Fruit fly (Drosophila melanogaster) whole organism, embryonic: ENCODE data around the gene CG13088.
A peak's percentile ranks its signal among the peaks of the same experiment; 100 is the strongest.

Experiments
- BEAF-32 ChIP-seq: fragments of 200-800 bp; sonication (Bioruptor generic); optimal IDR thresholded peaks from 3 replicates; lab custom pipeline; 2017; ENCODE audit warnings: missing biosample characterization, missing genetic modification characterization, mild to moderate bottlenecking, moderate library complexity, missing genetic modification reagents
- Bteb2 ChIP-seq: fragments of 200-800 bp; sonication (Bioruptor generic); optimal IDR thresholded peaks from 2 replicates; lab custom pipeline; 2016; ENCODE audit warnings: missing biosample characterization, missing genetic modification characterization
- CG11085 ChIP-seq: fragments of 200-800 bp; sonication (Bioruptor generic); IDR thresholded peaks from 2 replicates; pipeline ENCODE4 v1.3.6; 2022; ENCODE audit warnings: missing biosample characterization, missing genetic modification characterization
- CG11247 ChIP-seq: fragments of 200-800 bp; sonication (Bioruptor generic); IDR thresholded peaks from 2 replicates; pipeline ENCODE4 v1.3.6; 2022; ENCODE audit warnings: missing biosample characterization, missing genetic modification characterization
- CG11695 ChIP-seq: fragments of 200-800 bp; sonication (Bioruptor generic); IDR thresholded peaks from 3 replicates; pipeline ENCODE4 v1.3.6; 2022; ENCODE audit warnings: missing biosample characterization, missing genetic modification characterization
- CG12071 ChIP-seq: fragments of 200-800 bp; sonication (Bioruptor generic); optimal IDR thresholded peaks from 3 replicates; lab custom pipeline; 2018; ENCODE audit warnings: missing biosample characterization, mild to moderate bottlenecking, missing genetic modification characterization
- CG14667 ChIP-seq: fragments of 200-800 bp; sonication (Bioruptor generic); IDR thresholded peaks from 2 replicates; pipeline ENCODE4 v1.3.6; 2022; ENCODE audit warnings: missing biosample characterization, missing genetic modification characterization
- CG14860 ChIP-seq: fragments of 200-800 bp; sonication (Bioruptor generic); IDR thresholded peaks from 3 replicates; pipeline ENCODE4 v1.3.6; 2022; ENCODE audit warnings: missing biosample characterization, missing genetic modification characterization; ENCODE audit not compliant: partially characterized antibody
- CG1529 ChIP-seq: fragments of 200-800 bp; sonication (Bioruptor generic); optimal IDR thresholded peaks from 3 replicates; lab custom pipeline; 2018; ENCODE audit warnings: missing biosample characterization, missing genetic modification characterization
- CG15514 ChIP-seq: fragments of 200-800 bp; sonication (Bioruptor generic); optimal IDR thresholded peaks from 3 replicates; lab custom pipeline; 2017; ENCODE audit warnings: missing biosample characterization, missing genetic modification characterization, mild to moderate bottlenecking, moderate library complexity, missing genetic modification reagents
- CG17328 ChIP-seq: fragments of 200-800 bp; sonication (Bioruptor generic); IDR thresholded peaks from 2 replicates; pipeline ENCODE4 v1.3.6; 2022; ENCODE audit warnings: missing biosample characterization, missing genetic modification characterization
- CG2199 ChIP-seq: fragments of 200-800 bp; sonication (Bioruptor generic); IDR thresholded peaks from 3 replicates; pipeline ENCODE4 v1.3.6; 2022; ENCODE audit warnings: missing biosample characterization, missing genetic modification characterization
- CG30020 ChIP-seq: fragments of 200-800 bp; optimal IDR thresholded peaks from 2 replicates; lab custom pipeline; 2019; ENCODE audit warnings: missing biosample characterization, mild to moderate bottlenecking, missing genetic modification characterization, moderate library complexity
- CG3281 ChIP-seq: fragments of 200-800 bp; sonication (Bioruptor generic); optimal IDR thresholded peaks from 3 replicates; lab custom pipeline; 2017; ENCODE audit warnings: missing biosample characterization, mild to moderate bottlenecking, missing genetic modification characterization
- CG34224 ChIP-seq: fragments of 200-800 bp; sonication (Bioruptor generic); IDR thresholded peaks from 3 replicates; pipeline ENCODE4 v1.3.6; 2022; ENCODE audit warnings: missing biosample characterization, missing genetic modification characterization; ENCODE audit not compliant: partially characterized antibody
- CG6765 ChIP-seq: fragments of 200-800 bp; sonication (Bioruptor generic); optimal IDR thresholded peaks from 3 replicates; lab custom pipeline; 2017; ENCODE audit warnings: missing biosample characterization, mild to moderate bottlenecking, missing genetic modification characterization
- CG7556 ChIP-seq: fragments of 200-800 bp; sonication (Bioruptor generic); optimal IDR thresholded peaks from 2 replicates; lab custom pipeline; 2017; ENCODE audit warnings: missing biosample characterization, mild to moderate bottlenecking, missing genetic modification characterization
- CG7786 ChIP-seq: fragments of 200-800 bp; sonication (Bioruptor generic); optimal IDR thresholded peaks from 2 replicates; lab custom pipeline; 2016; ENCODE audit warnings: missing biosample characterization, missing genetic modification characterization
- CG7839 ChIP-seq: fragments of 200-800 bp; sonication (Bioruptor generic); optimal IDR thresholded peaks from 3 replicates; lab custom pipeline; 2018; ENCODE audit warnings: missing biosample characterization, mild to moderate bottlenecking, missing genetic modification characterization, moderate library complexity
- CG7963 ChIP-seq: fragments of 200-800 bp; sonication (Bioruptor generic); IDR thresholded peaks from 3 replicates; pipeline ENCODE4 v1.3.6; 2022; ENCODE audit warnings: missing biosample characterization, missing genetic modification characterization; ENCODE audit not compliant: partially characterized antibody
- CG8281 ChIP-seq: fragments of 200-800 bp; sonication (Bioruptor generic); optimal IDR thresholded peaks from 2 replicates; lab custom pipeline; 2018; ENCODE audit warnings: missing biosample characterization, mild to moderate bottlenecking, missing genetic modification characterization, moderate library complexity
- CG9797 ChIP-seq: fragments of 200-800 bp; sonication (Bioruptor generic); optimal IDR thresholded peaks from 3 replicates; lab custom pipeline; 2018; ENCODE audit warnings: missing biosample characterization, mild to moderate bottlenecking, missing genetic modification characterization
- CHES-1-like ChIP-seq: fragments of 200-800 bp; sonication (Bioruptor generic); optimal IDR thresholded peaks from 2 replicates; lab custom pipeline; 2016; ENCODE audit warnings: missing biosample characterization, missing genetic modification characterization
- Ets97D ChIP-seq: fragments of 200-800 bp; sonication (Bioruptor generic); optimal IDR thresholded peaks from 3 replicates; lab custom pipeline; 2016; ENCODE audit warnings: missing biosample characterization, missing genetic modification characterization
- Max ChIP-seq: fragments of 200-800 bp; sonication (Bioruptor generic); optimal IDR thresholded peaks from 2 replicates; lab custom pipeline; 2016; ENCODE audit warnings: missing biosample characterization, mild to moderate bottlenecking, missing genetic modification characterization
- Six4 ChIP-seq: fragments of 200-800 bp; sonication (Bioruptor generic); optimal IDR thresholded peaks from 2 replicates; lab custom pipeline; 2016; ENCODE audit warnings: missing biosample characterization, missing genetic modification characterization
- Spps ChIP-seq: fragments of 200-800 bp; sonication (Bioruptor generic); optimal IDR thresholded peaks from 2 replicates; lab custom pipeline; 2018; ENCODE audit warnings: missing biosample characterization, mild to moderate bottlenecking, missing genetic modification characterization
- ab ChIP-seq: fragments of 200-800 bp; sonication (Bioruptor generic); optimal IDR thresholded peaks from 2 replicates; lab custom pipeline; 2016; ENCODE audit warnings: missing biosample characterization, missing genetic modification characterization
- ase ChIP-seq: fragments of 200-800 bp; sonication (Bioruptor generic); IDR thresholded peaks from 3 replicates; pipeline ENCODE4 v1.3.6; 2022; ENCODE audit warnings: missing biosample characterization, missing genetic modification characterization
- bsh ChIP-seq, 2 experiments: fragments of 200-800 bp; sonication (Bioruptor generic); optimal IDR thresholded peaks; 2 replicates each; lab custom pipeline; 2017 to 2018; ENCODE audit warnings: mild to moderate bottlenecking in 2 of 2, missing biosample characterization in 2 of 2, missing genetic modification characterization in 2 of 2, moderate library complexity in 1 of 2
- caup ChIP-seq: fragments of 200-800 bp; sonication (Bioruptor generic); optimal IDR thresholded peaks from 3 replicates; lab custom pipeline; 2017; ENCODE audit warnings: missing biosample characterization, mild to moderate bottlenecking, missing genetic modification characterization, moderate library complexity; ENCODE audit not compliant: severe bottlenecking
- cg ChIP-seq: fragments of 200-800 bp; sonication (Bioruptor generic); optimal IDR thresholded peaks from 3 replicates; lab custom pipeline; 2019; ENCODE audit warnings: missing biosample characterization, mild to moderate bottlenecking, missing genetic modification characterization, moderate library complexity
- crp ChIP-seq, 2 experiments: fragments of 200-800 bp; sonication (Bioruptor generic); optimal IDR thresholded peaks; 2 replicates in 1 of 2; 3 replicates in 1 of 2; lab custom pipeline; 2017; ENCODE audit warnings: missing biosample characterization in 2 of 2, missing genetic modification characterization in 2 of 2, mild to moderate bottlenecking in 1 of 2, moderate library complexity in 1 of 2
- cwo ChIP-seq: fragments of 200-800 bp; sonication (Bioruptor generic); optimal IDR thresholded peaks from 3 replicates; lab custom pipeline; 2017; ENCODE audit warnings: missing biosample characterization, missing genetic modification characterization, mild to moderate bottlenecking, moderate library complexity, missing genetic modification reagents
- dpn ChIP-seq, 2 experiments: fragments of 200-800 bp; sonication (Bioruptor generic); optimal IDR thresholded peaks; 3 replicates each; lab custom pipeline; 2016; ENCODE audit warnings: missing biosample characterization in 2 of 2, missing genetic modification characterization in 2 of 2
- fru ChIP-seq: fragments of >200 bp; optimal IDR thresholded peaks from 2 replicates; lab custom pipeline; 2017
- gem ChIP-seq: fragments of 200-800 bp; sonication (Bioruptor generic); optimal IDR thresholded peaks from 2 replicates; lab custom pipeline; 2019; ENCODE audit warnings: missing biosample characterization, mild to moderate bottlenecking, missing genetic modification characterization, moderate library complexity
- gfzf ChIP-seq: fragments of 200-800 bp; sonication (Bioruptor generic); optimal IDR thresholded peaks from 2 replicates; lab custom pipeline; 2016; ENCODE audit warnings: missing biosample characterization, mild to moderate bottlenecking, missing genetic modification characterization, moderate library complexity
- peb ChIP-seq: fragments of 200-800 bp; sonication (Bioruptor generic); IDR thresholded peaks from 2 replicates; pipeline ENCODE4 v1.3.6; 2022; ENCODE audit warnings: missing biosample characterization, missing genetic modification characterization
- pfk ChIP-seq: fragments of 200-800 bp; sonication (Bioruptor generic); optimal IDR thresholded peaks from 2 replicates; lab custom pipeline; 2018; ENCODE audit warnings: missing biosample characterization, mild to moderate bottlenecking, missing genetic modification characterization, moderate library complexity
- pnt ChIP-seq: fragments of 200-800 bp; sonication (Bioruptor generic); optimal IDR thresholded peaks from 3 replicates; lab custom pipeline; 2016; ENCODE audit warnings: missing biosample characterization, missing genetic modification characterization
- pros ChIP-seq: fragments of 200-800 bp; sonication (Bioruptor generic); optimal IDR thresholded peaks from 3 replicates; lab custom pipeline; 2019; ENCODE audit warnings: missing biosample characterization, mild to moderate bottlenecking, missing genetic modification characterization, moderate library complexity
- pum ChIP-seq: fragments of 200-800 bp; sonication (Bioruptor generic); optimal IDR thresholded peaks from 2 replicates; lab custom pipeline; 2016; ENCODE audit warnings: missing biosample characterization, missing genetic modification characterization
- rib ChIP-seq: fragments of 200-800 bp; sonication (Bioruptor generic); IDR thresholded peaks from 2 replicates; pipeline ENCODE4 v1.3.6; 2022; ENCODE audit warnings: missing biosample characterization, missing genetic modification characterization
- sna ChIP-seq: fragments of 200-800 bp; sonication (Bioruptor generic); IDR thresholded peaks from 2 replicates; pipeline ENCODE4 v1.3.6; 2022; ENCODE audit warnings: missing biosample characterization, missing genetic modification characterization; ENCODE audit not compliant: partially characterized antibody
- sqz ChIP-seq: fragments of 200-800 bp; sonication (Bioruptor generic); optimal IDR thresholded peaks from 3 replicates; lab custom pipeline; 2018; ENCODE audit warnings: missing biosample characterization, mild to moderate bottlenecking, missing genetic modification characterization
- stwl ChIP-seq: fragments of 200-800 bp; sonication (Bioruptor generic); optimal IDR thresholded peaks from 3 replicates; lab custom pipeline; 2018; ENCODE audit warnings: missing biosample characterization, mild to moderate bottlenecking, missing genetic modification characterization, moderate library complexity
- ttk ChIP-seq: fragments of 200-800 bp; sonication (Bioruptor generic); IDR thresholded peaks from 2 replicates; pipeline ENCODE4 v2.1.2; 2022; ENCODE audit warnings: missing biosample characterization, missing genetic modification characterization
- tup ChIP-seq: fragments of 200-800 bp; sonication (Bioruptor generic); optimal IDR thresholded peaks from 2 replicates; lab custom pipeline; 2016; ENCODE audit warnings: missing biosample characterization, mild to moderate bottlenecking, missing genetic modification characterization, moderate library complexity

Gene CG13088

dm6 chr2L:8514748-8515147 is 26.0 kb downstream of the CG13088 start, which contains the start of the genes CG13097 and PIG-U (continued):
- TF ChIP-seq CG7963 (GFP tag; lab: Robert Waterston, UW) (peak; percentile 78; the same call in 2 of the 3 replicates), cg (GFP tag; lab: Kevin White, UChicago) (no peak), CG6765 (peak; percentile 57), ab (GFP tag; lab: Kevin White, UChicago) (no peak), caup (peak; percentile 72), CG7839 (peak; percentile 75), gfzf (GFP tag; lab: Kevin White, UChicago) (no peak), cwo (GFP tag; lab: Kevin White, UChicago) (peak; percentile 70), rib (GFP tag; lab: Robert Waterston, UW) (peak; percentile 68), pum (GFP tag; lab: Kevin White, UChicago) (peak; percentile 74), pnt (GFP tag; lab: Kevin White, UChicago) (peak; percentile 64), ase (GFP tag; lab: Robert Waterston, UW) (peak; percentile 70; the same call in 2 of the 3 replicates), pfk (GFP tag; lab: Kevin White, UChicago) (peak; percentile 8), CG3281 (peak; percentile 77), CG30020 (tag; lab: Kevin White, UChicago) (peak; percentile 77), CG14860 (peak; percentile 88), fru (no peak), Six4 (GFP tag; lab: Kevin White, UChicago) (peak; percentile 74), sqz (GFP tag; lab: Kevin White, UChicago) (no peak), CG2199 (GFP tag; lab: Robert Waterston, UW) (0 out of 3 replicates have a peak, but pooled peaks have one; percentile 10), BEAF-32 (GFP tag; lab: Kevin White, UChicago) (peak; percentile 94), Bteb2 (GFP tag; lab: Kevin White, UChicago) (peak; percentile 65), pros (GFP tag; lab: Kevin White, UChicago) (no peak), CG8281 (no peak), CG7556 (GFP tag; lab: Kevin White, UChicago) (peak; percentile 70), CHES-1-like (peak; percentile 81), CG17328 (peak; percentile 81), ttk (GFP tag; lab: Robert Waterston, UW) (peak; percentile 50), CG34224 (GFP tag; lab: Robert Waterston, UW) (peak; percentile 97), CG12071 (GFP tag; lab: Kevin White, UChicago) (no peak), CG11085 (peak; percentile 28; the same call in 1 of the 2 replicates), CG7786 (GFP tag; lab: Kevin White, UChicago) (peak; percentile 69), tup (GFP tag; lab: Kevin White, UChicago) (peak; percentile 84), CG9797 (GFP tag; lab: Kevin White, UChicago) (peak; percentile 43), dpn (GFP tag; optimal IDR thresholded peaks at IDR 0.05; lab: Kevin White, UChicago) (peak; percentile 83 to 89), gem (tag; lab: Kevin White, UChicago) (peak; percentile 88), CG15514 (GFP tag; lab: Kevin White, UChicago) (peak; percentile 87), bsh (GFP tag; optimal IDR thresholded peaks at IDR 0.05; lab: Kevin White, UChicago) (peak in 1 of 2 experiments; percentile 79), crp (GFP tag; optimal IDR thresholded peaks at IDR 0.05; lab: Kevin White, UChicago) (peak; percentile 22 to 88), sna (GFP tag; lab: Robert Waterston, UW) (peak; percentile 98), CG1529 (GFP tag; lab: Kevin White, UChicago) (peak; percentile 46), Spps (tag; lab: Kevin White, UChicago) (peak; percentile 57), CG14667 (GFP tag; lab: Robert Waterston, UW) (peak; percentile 64), Ets97D (GFP tag; lab: Kevin White, UChicago) (peak; percentile 78), Max (peak; percentile 90), CG11695 (GFP tag; lab: Robert Waterston, UW) (peak; percentile 69; the same call in 2 of the 3 replicates), CG11247 (GFP tag; lab: Robert Waterston, UW) (peak; percentile 77), stwl (tag; lab: Kevin White, UChicago) (peak; percentile 74), peb (GFP tag; lab: Robert Waterston, UW) (peak; percentile 18; the same call in 1 of the 2 replicates)
